Worm (Caenorhabditis elegans): ENCODE measurements around the gene knl-1.

DNA sequence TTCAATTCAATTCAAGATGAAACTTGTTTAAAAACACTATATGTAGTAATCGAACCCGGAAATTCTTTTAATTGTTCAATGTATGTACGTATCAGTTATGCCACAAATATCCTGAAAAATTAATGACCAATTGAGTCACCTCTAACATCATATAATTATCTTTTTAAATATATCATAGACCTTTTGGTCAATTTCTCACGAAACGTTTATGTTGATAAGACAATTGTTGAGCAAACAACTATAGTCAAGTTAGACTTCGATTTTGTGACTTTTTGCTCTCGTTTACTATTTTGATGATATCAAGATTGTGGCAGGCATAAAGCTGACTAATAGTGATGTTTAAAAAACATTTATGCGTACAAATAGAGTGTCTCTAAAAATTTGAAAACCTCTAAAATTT, 10.2 kb upstream of the knl-1 start:
- TF ChIP-seq egl-18 (GFP tag; IDR thresholded peaks at IDR 0.05) (no peak), lir-1 (GFP tag; conservative IDR thresholded peaks at IDR 0.05) (no peak), C17E4.6 (GFP tag; IDR thresholded peaks at IDR 0.05) (no peak), Y53F4B.3 (GFP tag; IDR thresholded peaks at IDR 0.05) (no peak), snpc-4 (GFP tag; optimal IDR thresholded peaks at IDR 0.05) (no peak), snpc-4 (tag; optimal IDR thresholded peaks at IDR 0.05) (no peak), let-526 (GFP tag; IDR thresholded peaks at IDR 0.05) (no peak), K11D2.4 (GFP tag; IDR thresholded peaks at IDR 0.05) (no peak), ztf-22 (GFP tag; optimal IDR thresholded peaks at IDR 0.05) (no peak), F39B2.1 (GFP tag; IDR thresholded peaks at IDR 0.05) (no peak), dpl-1 (GFP tag; optimal IDR thresholded peaks at IDR 0.05) (no peak), ztf-25 (GFP tag; IDR thresholded peaks at IDR 0.05) (no peak), cebp-2 (GFP tag; IDR thresholded peaks at IDR 0.05) (no peak), ets-4 (GFP tag; optimal IDR thresholded peaks at IDR 0.05) (no peak), let-607 (tag; optimal IDR thresholded peaks at IDR 0.05) (no peak)

All from whole organism, young adult.